Worm (Caenorhabditis elegans): ENCODE results near the gene F36G9.7.

F36G9.7 gene

DNA sequence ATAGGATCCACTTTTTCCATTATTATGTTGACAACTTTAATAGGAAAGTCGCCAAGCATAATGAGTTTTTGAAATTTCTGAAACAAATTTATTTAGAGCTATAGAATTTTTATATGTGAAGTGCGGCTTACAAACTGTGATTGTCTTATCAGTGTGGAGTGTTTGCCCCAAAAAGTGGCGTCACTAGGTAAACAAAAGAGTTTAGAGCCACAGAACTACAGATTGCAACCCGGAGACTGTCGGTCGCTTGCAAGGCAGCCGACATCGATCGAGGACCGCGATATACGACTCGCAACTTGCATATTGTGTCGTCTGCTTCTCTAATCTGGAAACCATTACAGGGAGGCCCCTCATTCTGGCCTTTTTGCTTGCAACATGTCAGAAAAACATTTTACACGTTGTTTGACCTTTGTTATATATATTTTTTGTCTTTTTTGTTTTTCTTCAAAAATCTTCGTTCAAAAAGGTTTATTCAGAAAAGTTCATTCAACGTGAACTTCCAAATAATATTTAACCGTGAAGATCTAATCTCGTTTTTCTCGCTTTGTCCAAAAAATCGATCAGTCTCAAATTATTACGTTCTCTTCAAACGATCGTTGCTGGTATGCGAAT lies 13.3 kb upstream of the F36G9.7 start, which contains the start of the genes fbxa-99 and F36G9.13:
Gene fbxa-99, minus strand, starts transcription at position 122 of the 612 bp plus-strand sequence.
Gene F36G9.13, plus strand, starts transcription at position 562 of the 612 bp plus-strand sequence.
- TF ChIP-seq egl-13 (tag; optimal IDR thresholded peaks at IDR 0.05) (no peak), pax-3 (tag; optimal IDR thresholded peaks at IDR 0.05) (no peak), lin-35 (GFP tag; optimal IDR thresholded peaks at IDR 0.05) (peak in 1 of 2 experiments; percentile 12), mdl-1 (tag; optimal IDR thresholded peaks at IDR 0.05) (no peak), snu-23 (GFP tag; optimal IDR thresholded peaks at IDR 0.05) (no peak), nhr-77 (tag; optimal IDR thresholded peaks at IDR 0.05) (no peak), ets-5 (GFP tag; IDR thresholded peaks at IDR 0.05) (no peak), swsn-7 (tag; optimal IDR thresholded peaks at IDR 0.05) (no peak), zip-4 (GFP tag; optimal IDR thresholded peaks at IDR 0.05) (no peak), lin-14 (GFP tag; optimal IDR thresholded peaks at IDR 0.05) (no peak), pqm-1 (tag; optimal IDR thresholded peaks at IDR 0.05) (no peak), elt-2 (tag; optimal IDR thresholded peaks at IDR 0.05) (peak; percentile 72), tbx-2 (tag; optimal IDR thresholded peaks at IDR 0.05) (no peak), jun-1 (tag; optimal IDR thresholded peaks at IDR 0.05) (no peak), C04F5.9 (tag; optimal IDR thresholded peaks at IDR 0.05) (no peak), nhr-76 (tag; optimal IDR thresholded peaks at IDR 0.05) (no peak), nhr-237 (tag; optimal IDR thresholded peaks at IDR 0.05) (no peak), snpc-4 (tag; optimal IDR thresholded peaks at IDR 0.05) (peak; percentile 67)

DNA sequence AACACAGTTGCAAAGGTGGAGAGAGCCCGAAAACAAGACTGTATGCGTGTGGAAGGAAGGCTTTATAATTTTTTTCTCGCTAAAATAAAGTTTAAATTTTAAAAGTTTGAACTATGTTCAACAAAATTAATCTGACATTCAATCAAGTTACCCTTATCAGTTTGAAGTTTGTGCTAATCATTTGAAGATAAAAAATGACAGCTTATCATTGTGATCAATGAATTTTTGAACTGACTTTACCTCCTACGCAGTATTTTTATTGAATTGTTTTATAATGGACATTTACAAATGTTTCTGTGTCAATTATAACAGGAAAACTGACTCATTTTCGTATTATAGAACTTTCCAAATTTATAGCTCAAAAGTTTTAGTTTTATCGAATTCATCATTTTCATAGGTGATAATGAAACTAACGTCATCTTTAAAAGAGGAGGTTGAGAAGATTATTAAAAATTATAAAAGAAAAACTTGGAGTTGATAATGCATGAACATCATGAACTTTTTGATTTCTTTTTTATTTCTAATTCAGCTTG lies 8.7 kb upstream of the F36G9.7 start, which contains the start of gene oac-20:
Gene oac-20, plus strand, starts transcription at position 483 of the 533 bp plus-strand sequence.
- TF ChIP-seq xbp-1 (tag; optimal IDR thresholded peaks at IDR 0.05) (no peak), lin-39 (tag; optimal IDR thresholded peaks at IDR 0.05) (no peak), mdl-1 (tag; optimal IDR thresholded peaks at IDR 0.05) (no peak), elt-2 (tag; optimal IDR thresholded peaks at IDR 0.05) (peak; percentile 84), hpl-2 (GFP tag; optimal IDR thresholded peaks at IDR 0.05) (no peak), nhr-47 (tag; optimal IDR thresholded peaks at IDR 0.05) (no peak), jun-1 (tag; optimal IDR thresholded peaks at IDR 0.05) (no peak), ces-1 (GFP tag; optimal IDR thresholded peaks at IDR 0.05) (no peak), unc-62 (GFP tag; optimal IDR thresholded peaks at IDR 0.05) (no peak)

DNA sequence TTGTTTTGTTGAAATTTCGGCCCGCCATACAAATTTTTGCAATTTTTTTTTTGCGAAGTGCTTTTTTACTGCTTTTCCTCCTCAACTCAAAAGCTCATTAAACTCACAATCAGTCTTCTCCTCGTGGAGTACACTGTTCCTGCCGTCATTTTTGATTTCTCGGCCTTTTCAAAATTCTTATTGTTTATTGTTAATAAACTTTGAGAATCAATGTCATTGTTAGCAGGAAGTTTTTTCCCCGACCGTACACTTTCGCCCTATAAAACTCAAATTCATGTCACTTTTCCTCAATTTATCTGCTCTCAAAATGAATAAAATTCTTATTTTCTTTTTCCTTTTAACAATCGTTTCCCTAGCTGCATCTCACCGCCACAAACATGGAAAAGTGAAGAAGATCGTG lies 6.3 kb upstream of the F36G9.7 start, which contains the start of gene clec-232:
Gene clec-232, plus strand, starts transcription at position 301 of the 400 bp plus-strand sequence.
- TF ChIP-seq nhr-77 (tag; optimal IDR thresholded peaks at IDR 0.05) (no peak), snu-23 (GFP tag; optimal IDR thresholded peaks at IDR 0.05) (no peak), tbx-2 (tag; optimal IDR thresholded peaks at IDR 0.05) (no peak), fkh-8 (tag; optimal IDR thresholded peaks at IDR 0.05) (no peak)

DNA sequence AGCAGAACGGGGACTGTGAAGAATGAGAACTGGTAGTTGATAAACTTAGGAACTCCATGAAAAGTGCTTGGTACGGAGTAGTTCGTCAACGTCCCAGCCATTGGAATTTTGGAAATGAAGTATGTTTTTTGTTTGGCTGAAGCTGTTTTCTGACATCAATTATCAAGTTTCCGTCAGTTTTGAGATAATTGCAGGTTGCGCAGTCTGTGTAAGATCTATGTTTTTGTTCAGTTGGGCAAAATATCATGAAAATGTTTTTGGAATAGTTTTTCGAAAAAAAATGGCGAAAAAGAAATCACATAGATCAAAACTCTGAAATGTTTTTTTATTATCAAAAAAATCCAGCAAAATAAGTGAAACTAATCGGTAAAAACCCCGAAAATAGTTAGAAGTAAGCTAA lies 5.3 kb upstream of the F36G9.7 start, which contains the start of gene sru-22:
Gene sru-22, minus strand, starts transcription at position 101 of the 400 bp plus-strand sequence.
- no peak for TF ChIP-seq isw-1 (GFP tag; IDR thresholded peaks at IDR 0.05)
- no peak for TF ChIP-seq efl-1 (optimal IDR thresholded peaks at IDR 0.05)
- TF ChIP-seq efl-1 (GFP tag; optimal IDR thresholded peaks at IDR 0.05 in 1 of 2): peak in 1 of 2 experiments; percentile 7

DNA sequence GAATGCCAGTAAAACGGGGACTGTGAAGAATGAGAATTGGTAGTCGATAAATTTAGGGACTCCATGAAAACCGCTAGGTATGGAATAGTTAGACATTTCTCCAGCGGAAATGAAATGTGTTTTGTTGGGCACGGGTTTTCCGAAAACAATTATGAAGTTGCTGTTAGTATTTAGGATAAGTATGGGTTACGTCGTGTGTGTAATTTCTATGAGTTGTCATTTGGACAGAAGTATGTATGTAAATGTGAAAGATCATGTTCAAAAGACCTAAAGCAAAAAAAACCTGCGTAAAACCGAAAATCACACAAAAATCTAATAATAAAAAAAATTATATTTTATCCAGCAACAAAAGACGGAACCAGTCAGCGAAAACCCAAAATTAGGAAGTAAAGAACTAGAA lies 2.9 kb upstream of the F36G9.7 start, which contains the start of gene sru-23:
Gene sru-23, minus strand, starts transcription at position 101 of the 400 bp plus-strand sequence.
- no peak for TF ChIP-seq skn-1 (tag; optimal IDR thresholded peaks at IDR 0.05)
- no peak for TF ChIP-seq mab-9 (GFP tag; IDR thresholded peaks at IDR 0.05)
- no peak for TF ChIP-seq nhr-76 (tag; optimal IDR thresholded peaks at IDR 0.05)
- no peak for TF ChIP-seq ceh-88 (GFP tag; IDR thresholded peaks at IDR 0.05)
- no peak for TF ChIP-seq nhr-84 (tag; optimal IDR thresholded peaks at IDR 0.05)
- no peak for TF ChIP-seq ceh-90 (tag; optimal IDR thresholded peaks at IDR 0.05)
- TF ChIP-seq efl-1 (optimal IDR thresholded peaks at IDR 0.05): no peak
- no peak for TF ChIP-seq efl-1 (GFP tag; optimal IDR thresholded peaks at IDR 0.05 in 1 of 2)
- TF ChIP-seq lin-39 (tag; optimal IDR thresholded peaks at IDR 0.05): no peak
- no peak for TF ChIP-seq alr-1 (tag; optimal IDR thresholded peaks at IDR 0.05; ENCODE audit: borderline replicate concordance)
- no peak for TF ChIP-seq nhr-90 (tag; optimal IDR thresholded peaks at IDR 0.05; ENCODE audit: poor library complexity)
